Worm (Caenorhabditis elegans) whole organism, L1 larva: ENCODE data around the gene C32D5.8.
A peak's percentile ranks its signal among the peaks of the same experiment; 100 is the strongest.

Experiments used
- C34B4.2 ChIP-seq: sonication (generic microtip); optimal IDR thresholded peaks from 2 replicates; lab custom pipeline; 2017; ENCODE audit warnings: mild to moderate bottlenecking, missing genetic modification characterization, missing compliant biosample characterization
- F16B12.6 ChIP-seq: fragments of 150-350 bp; optimal IDR thresholded peaks from 2 replicates; lab custom pipeline; 2014; ENCODE audit warnings: missing biosample characterization, missing genetic modification characterization
- Y116A8C.19 ChIP-seq: sonication (generic microtip); optimal IDR thresholded peaks from 2 replicates; lab custom pipeline; 2016; ENCODE audit warnings: missing compliant biosample characterization, missing genetic modification characterization, borderline replicate concordance
- aha-1 ChIP-seq: fragments of 150-350 bp; optimal IDR thresholded peaks from 2 replicates; lab custom pipeline; 2014; ENCODE audit warnings: missing biosample characterization, missing genetic modification characterization
- aly-2 ChIP-seq: fragments of 150-350 bp; optimal IDR thresholded peaks from 2 replicates; lab custom pipeline; 2014; ENCODE audit warnings: missing biosample characterization, missing genetic modification characterization
- ama-1 ChIP-seq: fragments of 150-350 bp; optimal IDR thresholded peaks from 2 replicates; lab custom pipeline; 2014
- ceh-8 ChIP-seq: fragments of 200-800 bp; sonication (Bioruptor generic); optimal IDR thresholded peaks from 2 replicates; lab custom pipeline; 2018; ENCODE audit warnings: mild to moderate bottlenecking, missing genetic modification characterization, moderate library complexity, missing compliant biosample characterization
- ceh-82 ChIP-seq, 3 experiments: fragments of 150-350 bp in 1 of 3; sonication (generic microtip) in 2 of 3; optimal IDR thresholded peaks; 2 replicates each; lab custom pipeline; 2014 to 2017; ENCODE audit warnings: missing biosample characterization in 3 of 3, missing genetic modification characterization in 3 of 3
- ceh-88 ChIP-seq: fragments of 200-800 bp; sonication (Bioruptor generic); IDR thresholded peaks from 2 replicates; pipeline ENCODE4 v1.3.6; 2022; ENCODE audit warnings: missing genetic modification characterization, missing compliant biosample characterization
- ces-1 ChIP-seq: fragments of 150-350 bp; optimal IDR thresholded peaks from 2 replicates; lab custom pipeline; 2014; ENCODE audit warnings: missing biosample characterization, missing genetic modification reagents, missing genetic modification characterization
- dpl-1 ChIP-seq, 3 experiments: fragments of 150-350 bp in 2 of 3; sonication (generic microtip) in 1 of 3; optimal IDR thresholded peaks; 2 replicates each; lab custom pipeline; 2014 to 2017; ENCODE audit warnings: missing biosample characterization in 3 of 3, missing genetic modification characterization in 3 of 3, missing genetic modification reagents in 3 of 3
- dsc-1 ChIP-seq: sonication (generic microtip); optimal IDR thresholded peaks from 2 replicates; lab custom pipeline; 2016; ENCODE audit warnings: mild to moderate bottlenecking, missing genetic modification characterization, missing compliant biosample characterization
- efl-1 ChIP-seq, 4 experiments: fragments of 150-350 bp; optimal IDR thresholded peaks in 3 of 4; peaks in 1 of 4; 1 replicate in 1 of 4; 2 replicates in 3 of 4; lab custom pipeline; 2014; ENCODE audit warnings: missing biosample characterization in 2 of 4, missing genetic modification characterization in 2 of 4, missing genetic modification reagents in 2 of 4
- egl-13 ChIP-seq: sonication (generic microtip); optimal IDR thresholded peaks from 2 replicates; lab custom pipeline; 2016; ENCODE audit warnings: missing genotype, missing genetic modification reagents, missing genetic modification characterization, missing compliant biosample characterization
- egl-27 ChIP-seq, 2 experiments: fragments of 150-350 bp in 1 of 2; sonication (generic microtip); optimal IDR thresholded peaks; 3 replicates each; lab custom pipeline; 2017 to 2018; ENCODE audit warnings: missing biosample characterization in 2 of 2, missing genetic modification characterization in 2 of 2, missing genetic modification reagents in 2 of 2
- elt-2 ChIP-seq: sonication (generic microtip); optimal IDR thresholded peaks from 2 replicates; lab custom pipeline; 2016; ENCODE audit warnings: missing genetic modification characterization, mild to moderate bottlenecking, inconsistent platforms, missing compliant biosample characterization, missing genetic modification reagents
- fkh-10 ChIP-seq: sonication (generic microtip); optimal IDR thresholded peaks from 2 replicates; lab custom pipeline; 2017; ENCODE audit warnings: missing biosample characterization, missing genetic modification reagents, missing genetic modification characterization
- fkh-8 ChIP-seq: sonication (generic microtip); optimal IDR thresholded peaks from 2 replicates; lab custom pipeline; 2016; ENCODE audit warnings: mild to moderate bottlenecking, missing genetic modification characterization, missing compliant biosample characterization
- hlh-17 ChIP-seq: fragments of 200-800 bp; sonication (Bioruptor generic); optimal IDR thresholded peaks from 2 replicates; lab custom pipeline; 2018; ENCODE audit warnings: missing genetic modification characterization, mild to moderate bottlenecking, missing compliant biosample characterization, moderate library complexity, borderline replicate concordance
- hlh-4 ChIP-seq: sonication (generic microtip); optimal IDR thresholded peaks from 2 replicates; lab custom pipeline; 2016; ENCODE audit warnings: mild to moderate bottlenecking, missing genetic modification characterization, missing compliant biosample characterization
- hpl-2 ChIP-seq: fragments of 150-350 bp; optimal IDR thresholded peaks from 2 replicates; lab custom pipeline; 2014; ENCODE audit warnings: missing biosample characterization, missing genetic modification reagents, missing genetic modification characterization
- jun-1 ChIP-seq: fragments of 150-350 bp; optimal IDR thresholded peaks from 2 replicates; lab custom pipeline; 2014; ENCODE audit warnings: missing biosample characterization, missing genetic modification reagents, missing genetic modification characterization
- lin-13 ChIP-seq: fragments of 150-350 bp; optimal IDR thresholded peaks from 2 replicates; lab custom pipeline; 2014; ENCODE audit warnings: missing biosample characterization, missing genetic modification reagents, missing genetic modification characterization
- lin-35 ChIP-seq, 2 experiments: fragments of 150-350 bp; optimal IDR thresholded peaks; 2 replicates each; lab custom pipeline; 2014; ENCODE audit warnings: missing biosample characterization in 2 of 2, missing genetic modification characterization in 2 of 2, missing genetic modification reagents in 2 of 2
- lir-3 ChIP-seq: sonication (generic microtip); optimal IDR thresholded peaks from 2 replicates; lab custom pipeline; 2016; ENCODE audit warnings: mild to moderate bottlenecking, missing genetic modification characterization, moderate library complexity, missing compliant biosample characterization; ENCODE audit not compliant: poor library complexity
- lsy-2 ChIP-seq, 2 experiments: fragments of 150-350 bp; optimal IDR thresholded peaks; 2 replicates each; lab custom pipeline; 2014; ENCODE audit warnings: missing biosample characterization in 2 of 2, missing genetic modification characterization in 2 of 2
- mab-9 ChIP-seq: fragments of 200-800 bp; sonication (Bioruptor generic); IDR thresholded peaks from 2 replicates; pipeline ENCODE4 v1.3.6; 2022; ENCODE audit warnings: missing genetic modification reagents, missing genetic modification characterization, missing compliant biosample characterization
- nhr-11 ChIP-seq: fragments of 150-350 bp; optimal IDR thresholded peaks from 2 replicates; lab custom pipeline; 2014; ENCODE audit warnings: missing biosample characterization, missing genetic modification characterization
- nhr-20 ChIP-seq: sonication (generic microtip); optimal IDR thresholded peaks from 2 replicates; lab custom pipeline; 2016; ENCODE audit warnings: mild to moderate bottlenecking, missing genetic modification characterization, missing compliant biosample characterization
- nhr-28 ChIP-seq: fragments of 150-350 bp; optimal IDR thresholded peaks from 2 replicates; lab custom pipeline; 2014; ENCODE audit warnings: missing biosample characterization, missing genetic modification characterization
- nhr-47 ChIP-seq: sonication (generic microtip); optimal IDR thresholded peaks from 2 replicates; lab custom pipeline; 2016; ENCODE audit warnings: mild to moderate bottlenecking, missing genetic modification characterization, moderate library complexity, missing compliant biosample characterization
- nhr-76 ChIP-seq: sonication (generic microtip); optimal IDR thresholded peaks from 2 replicates; lab custom pipeline; 2017; ENCODE audit warnings: missing biosample characterization, missing genetic modification characterization
- nhr-85 ChIP-seq: sonication (generic microtip); peaks from one replicate; lab custom pipeline; 2016; ENCODE audit warnings: missing genetic modification characterization, inconsistent platforms, missing compliant biosample characterization
- pag-3 ChIP-seq: sonication (generic microtip); optimal IDR thresholded peaks from 2 replicates; lab custom pipeline; 2017; ENCODE audit warnings: missing genetic modification characterization, mild to moderate bottlenecking, missing compliant biosample characterization, antibody characterized with exemption, borderline replicate concordance; ENCODE audit not compliant: insufficient read depth
- pax-3 ChIP-seq: fragments of 200-800 bp; sonication (Bioruptor generic); optimal IDR thresholded peaks from 2 replicates; lab custom pipeline; 2018; ENCODE audit warnings: mild to moderate bottlenecking, missing genetic modification characterization, moderate library complexity, missing compliant biosample characterization
- snpc-4 ChIP-seq: fragments of 150-350 bp; optimal IDR thresholded peaks from 2 replicates; lab custom pipeline; 2014; ENCODE audit warnings: missing biosample characterization, missing genetic modification characterization
- snu-23 ChIP-seq: sonication (generic microtip); optimal IDR thresholded peaks from 2 replicates; lab custom pipeline; 2016; ENCODE audit warnings: missing genetic modification characterization, missing compliant biosample characterization
- sox-4 ChIP-seq: sonication (generic microtip); optimal IDR thresholded peaks from 2 replicates; lab custom pipeline; 2016; ENCODE audit warnings: missing genetic modification characterization, missing compliant biosample characterization
- sup-37 ChIP-seq: fragments of 200-800 bp; sonication (Bioruptor generic); optimal IDR thresholded peaks from 2 replicates; lab custom pipeline; 2018; ENCODE audit warnings: mild to moderate bottlenecking, missing genetic modification characterization, missing compliant biosample characterization
- swsn-7 ChIP-seq: sonication (generic microtip); optimal IDR thresholded peaks from 2 replicates; lab custom pipeline; 2016; ENCODE audit warnings: missing genetic modification characterization, missing compliant biosample characterization
- tlp-1 ChIP-seq: fragments of 150-350 bp; optimal IDR thresholded peaks from 2 replicates; lab custom pipeline; 2014; ENCODE audit warnings: missing biosample characterization, missing genetic modification characterization
- unc-30 ChIP-seq: sonication (generic microtip); optimal IDR thresholded peaks from 2 replicates; lab custom pipeline; 2017; ENCODE audit warnings: missing biosample characterization, missing genetic modification characterization
- vab-15 ChIP-seq: sonication (generic microtip); optimal IDR thresholded peaks from 2 replicates; lab custom pipeline; 2017; ENCODE audit warnings: missing genotype, mild to moderate bottlenecking, missing genetic modification characterization, missing compliant biosample characterization
- xbp-1 ChIP-seq: sonication (generic microtip); optimal IDR thresholded peaks from 2 replicates; lab custom pipeline; 2016; ENCODE audit warnings: missing genetic modification characterization, missing compliant biosample characterization
- zag-1 ChIP-seq: fragments of 150-350 bp; optimal IDR thresholded peaks from 2 replicates; lab custom pipeline; 2014; ENCODE audit warnings: missing biosample characterization, missing genetic modification characterization
- zip-4 ChIP-seq: fragments of 200-800 bp; sonication (Bioruptor generic); optimal IDR thresholded peaks from 2 replicates; lab custom pipeline; 2018; ENCODE audit warnings: mild to moderate bottlenecking, missing genetic modification characterization, moderate library complexity, missing compliant biosample characterization
- ztf-11 ChIP-seq, 2 experiments: sonication (generic microtip); optimal IDR thresholded peaks; 2 replicates each; lab custom pipeline; 2016 to 2017; ENCODE audit warnings: missing genetic modification characterization in 2 of 2, missing biosample characterization in 1 of 2, missing compliant biosample characterization in 1 of 2

Gene C32D5.8

DNA sequence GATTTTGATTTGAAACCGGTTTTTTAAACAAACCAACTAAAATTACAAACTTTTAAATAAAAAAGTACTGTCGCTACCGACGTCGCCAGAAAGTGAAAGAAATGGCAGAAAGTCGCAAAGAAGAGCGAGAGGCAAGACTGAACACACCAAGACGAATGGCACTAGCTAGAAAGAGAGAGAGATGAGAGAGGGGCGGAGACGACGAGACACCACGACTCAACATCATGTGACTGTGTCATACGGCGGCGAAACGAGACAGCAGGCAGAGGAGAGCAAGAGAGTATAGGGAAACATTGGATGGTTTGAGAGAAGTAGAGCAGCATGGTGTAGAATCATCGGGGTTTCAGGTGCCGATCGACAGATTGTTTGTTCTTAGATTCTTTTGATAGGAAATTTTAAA is 2.6 kb upstream of the C32D5.8 start (continued):
- TF ChIP-seq aha-1 (tag; lab: Kevin White, UChicago) (peak; percentile 29), nhr-85 (tag; lab: Kevin White, UChicago) (peak; percentile 89), snpc-4 (tag; lab: Kevin White, UChicago) (peak; percentile 60), lin-13 (GFP tag; lab: Kevin White, UChicago) (peak; percentile 89), sup-37 (peak; percentile 22), hlh-17 (GFP tag; lab: Kevin White, UChicago) (no peak), pax-3 (tag; lab: Kevin White, UChicago) (peak; percentile 41), aly-2 (tag; lab: Kevin White, UChicago) (no peak), zag-1 (tag; lab: Kevin White, UChicago) (no peak), efl-1 (optimal IDR thresholded peaks at IDR 0.05; lab: Kevin White, UChicago) (peak; percentile 82 to 85), efl-1 (GFP tag; optimal IDR thresholded peaks at IDR 0.05 in 1 of 2; lab: Kevin White, UChicago) (peak; percentile 69 to 98), ztf-11 (tag; optimal IDR thresholded peaks at IDR 0.05; lab: Kevin White, UChicago) (peak in 1 of 2 experiments; percentile 79), vab-15 (tag; lab: Kevin White, UChicago) (no peak), ceh-82 (tag; optimal IDR thresholded peaks at IDR 0.05; lab: Kevin White, UChicago) (peak; percentile 84 to 92 (median 85)), sox-4 (peak; percentile 69), xbp-1 (tag; lab: Kevin White, UChicago) (peak; percentile 90), hpl-2 (GFP tag; lab: Kevin White, UChicago) (peak; percentile 81), tlp-1 (tag; lab: Kevin White, UChicago) (no peak), jun-1 (tag; lab: Kevin White, UChicago) (peak; percentile 93), lin-35 (GFP tag; optimal IDR thresholded peaks at IDR 0.05; lab: Kevin White, UChicago) (peak; percentile 81 to 89), egl-27 (tag; optimal IDR thresholded peaks at IDR 0.05; lab: Kevin White, UChicago) (peak; percentile 47 to 61), unc-30 (tag; lab: Kevin White, UChicago) (no peak), ceh-88 (GFP tag; lab: Robert Waterston, UW) (no peak; the same call in 1 of the 2 replicates), mab-9 (peak; percentile 70), pag-3 (no peak), C34B4.2 (tag; lab: Kevin White, UChicago) (no peak), swsn-7 (peak; percentile 94), nhr-20 (tag; lab: Kevin White, UChicago) (peak; percentile 97), hlh-4 (no peak), F16B12.6 (no peak), Y116A8C.19 (tag; lab: Kevin White, UChicago) (no peak), elt-2 (tag; lab: Kevin White, UChicago) (peak; percentile 79), dpl-1 (GFP tag; optimal IDR thresholded peaks at IDR 0.05; lab: Kevin White, UChicago) (peak; percentile 58 to 76 (median 66)), zip-4 (peak; percentile 66)

DNA sequence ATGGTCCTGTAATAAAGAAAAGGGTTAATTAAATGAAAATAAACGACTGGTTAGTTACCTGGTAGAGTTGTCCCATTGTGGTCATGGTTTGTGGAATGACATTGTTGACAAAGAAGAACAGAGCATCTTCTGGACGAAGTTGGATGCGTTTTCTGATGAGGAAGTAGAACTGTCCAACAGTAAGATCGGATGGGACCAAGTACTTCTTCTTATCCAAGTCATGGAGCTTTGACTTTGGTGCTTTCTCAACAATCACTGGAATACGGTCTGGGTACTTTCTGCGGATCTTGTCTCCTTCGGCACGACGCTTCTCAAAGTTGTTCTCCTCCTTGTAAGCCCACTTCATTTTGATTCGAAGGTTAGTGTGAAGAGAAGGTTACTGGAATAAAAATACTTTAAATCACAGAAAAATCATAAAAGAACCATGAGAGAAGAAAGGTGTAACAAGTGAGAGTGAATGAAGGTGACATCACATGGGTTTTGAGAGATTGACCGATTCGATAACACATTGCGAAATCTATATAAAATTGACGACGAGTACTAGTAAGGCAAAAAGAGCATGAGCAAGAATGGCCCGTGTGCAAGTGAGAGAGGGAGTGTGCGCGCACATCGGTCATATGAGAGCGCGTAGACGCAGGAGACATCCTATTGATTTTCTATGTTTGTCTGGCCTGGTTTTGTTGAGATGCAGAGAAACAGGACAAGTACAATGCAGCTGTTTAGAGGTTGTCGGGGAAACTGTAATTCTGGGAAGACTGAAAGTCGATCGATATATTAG is 1.8 kb upstream of the C32D5.8 start, which contains the start of gene lgg-1:
Gene lgg-1, minus strand, starts transcription at position 379 of the 778 bp plus-strand sequence.
- TF ChIP-seq lir-3 (peak; percentile 35), egl-13 (peak; percentile 47), ztf-11 (tag; optimal IDR thresholded peaks at IDR 0.05; lab: Kevin White, UChicago) (peak in 1 of 2 experiments; percentile 39), ces-1 (GFP tag; lab: Kevin White, UChicago) (no peak), aly-2 (tag; lab: Kevin White, UChicago) (no peak), dpl-1 (GFP tag; optimal IDR thresholded peaks at IDR 0.05; lab: Kevin White, UChicago) (peak in 2 of 3 experiments; percentile 15 to 20), ceh-82 (tag; optimal IDR thresholded peaks at IDR 0.05; lab: Kevin White, UChicago) (peak; percentile 33 to 77 (median 44)), Y116A8C.19 (tag; lab: Kevin White, UChicago) (no peak), ceh-8 (GFP tag; lab: Kevin White, UChicago) (no peak), fkh-8 (peak; percentile 72), nhr-76 (tag; lab: Kevin White, UChicago) (no peak), lsy-2 (tag; optimal IDR thresholded peaks at IDR 0.05; lab: Kevin White, UChicago) (peak; percentile 39 to 61), nhr-47 (tag; lab: Kevin White, UChicago) (peak; percentile 62), hlh-4 (peak; percentile 17), ama-1 (lab: Kevin White, UChicago) (peak; percentile 92), mab-9 (peak; percentile 40), snu-23 (peak; percentile 83), dsc-1 (tag; lab: Kevin White, UChicago) (peak; percentile 3), nhr-11 (tag; lab: Kevin White, UChicago) (no peak), elt-2 (tag; lab: Kevin White, UChicago) (peak; percentile 12), nhr-28 (tag; lab: Kevin White, UChicago) (no peak), efl-1 (optimal IDR thresholded peaks at IDR 0.05; lab: Kevin White, UChicago) (peak; percentile 56 to 58), efl-1 (GFP tag; optimal IDR thresholded peaks at IDR 0.05 in 1 of 2; lab: Kevin White, UChicago) (peak in 1 of 2 experiments; percentile 95), fkh-10 (GFP tag; lab: Kevin White, UChicago) (peak; percentile 23), unc-30 (tag; lab: Kevin White, UChicago) (no peak)
